Fruit fly (Drosophila melanogaster) whole organism, embryonic: ENCODE measurements around the gene Vinc.

Experiments used
- Ada2b ChIP-seq: fragments of 200-800 bp; sonication (Bioruptor generic); IDR thresholded peaks from 2 replicates; pipeline ENCODE4 v1.3.6; 2022; ENCODE audit warnings: missing biosample characterization, missing genetic modification characterization
- Atf3 ChIP-seq: fragments of 200-800 bp; sonication (Bioruptor generic); optimal IDR thresholded peaks from 3 replicates; lab custom pipeline; 2016; ENCODE audit warnings: missing biosample characterization, missing genetic modification characterization
- Awh ChIP-seq: fragments of 200-800 bp; sonication (Bioruptor generic); IDR thresholded peaks from 2 replicates; pipeline ENCODE4, ENCODE4 v1.3.6; 2022; ENCODE audit warnings: missing biosample characterization, missing genetic modification characterization
- CG10366 ChIP-seq: fragments of 200-800 bp; sonication (Bioruptor generic); IDR thresholded peaks from 2 replicates; pipeline ENCODE4 v1.3.6; 2022; ENCODE audit warnings: missing biosample characterization, missing genetic modification characterization
- CG11247 ChIP-seq: fragments of 200-800 bp; sonication (Bioruptor generic); IDR thresholded peaks from 2 replicates; pipeline ENCODE4 v1.3.6; 2022; ENCODE audit warnings: missing biosample characterization, missing genetic modification characterization
- CG11560 ChIP-seq: fragments of 200-800 bp; sonication (Bioruptor generic); IDR thresholded peaks from 3 replicates; pipeline ENCODE4 v1.3.6; 2022; ENCODE audit warnings: missing biosample characterization, missing genetic modification characterization
- CG12155 ChIP-seq: fragments of 200-800 bp; sonication (Bioruptor generic); optimal IDR thresholded peaks from 3 replicates; lab custom pipeline; 2016; ENCODE audit warnings: missing biosample characterization, missing genetic modification characterization
- CG13123 ChIP-seq: fragments of 200-800 bp; sonication (Bioruptor generic); optimal IDR thresholded peaks from 2 replicates; lab custom pipeline; 2016; ENCODE audit warnings: missing biosample characterization, missing genetic modification characterization
- CG14014 ChIP-seq: fragments of 200-800 bp; sonication (Bioruptor generic); IDR thresholded peaks from 2 replicates; pipeline ENCODE4 v1.3.6; 2022; ENCODE audit warnings: missing biosample characterization, missing genetic modification characterization
- CG15514 ChIP-seq: fragments of 200-800 bp; sonication (Bioruptor generic); optimal IDR thresholded peaks from 3 replicates; lab custom pipeline; 2017; ENCODE audit warnings: missing biosample characterization, missing genetic modification characterization, mild to moderate bottlenecking, moderate library complexity, missing genetic modification reagents
- CG16813 ChIP-seq: fragments of 200-800 bp; sonication (Bioruptor generic); IDR thresholded peaks from 3 replicates; pipeline ENCODE4 v1.3.6; 2022; ENCODE audit warnings: missing biosample characterization, missing genetic modification characterization; ENCODE audit not compliant: partially characterized antibody
- CG17612 ChIP-seq: fragments of 200-800 bp; sonication (Bioruptor generic); IDR thresholded peaks from 2 replicates; pipeline ENCODE4 v1.3.6; 2022; ENCODE audit warnings: missing biosample characterization, missing genetic modification characterization
- CG17912 ChIP-seq: fragments of 200-800 bp; sonication (Bioruptor generic); optimal IDR thresholded peaks from 2 replicates; lab custom pipeline; 2018; ENCODE audit warnings: missing biosample characterization, mild to moderate bottlenecking, missing genetic modification characterization
- CG18262 ChIP-seq: fragments of 200-800 bp; optimal IDR thresholded peaks from 3 replicates; lab custom pipeline; 2019; ENCODE audit warnings: missing biosample characterization, mild to moderate bottlenecking, missing genetic modification characterization, moderate library complexity
- CG18599 ChIP-seq: fragments of 200-800 bp; sonication (Bioruptor generic); optimal IDR thresholded peaks from 3 replicates; lab custom pipeline; 2017; ENCODE audit warnings: missing biosample characterization, missing genetic modification characterization, mild to moderate bottlenecking, moderate library complexity, missing genetic modification reagents
- CG2120 ChIP-seq: fragments of 200-800 bp; sonication (Bioruptor generic); optimal IDR thresholded peaks from 3 replicates; lab custom pipeline; 2016; ENCODE audit warnings: missing biosample characterization, missing genetic modification characterization
- CG2875 ChIP-seq: fragments of 200-800 bp; sonication (Bioruptor generic); optimal IDR thresholded peaks from 2 replicates; lab custom pipeline; 2017; ENCODE audit warnings: missing biosample characterization, mild to moderate bottlenecking, missing genetic modification characterization, missing genetic modification reagents
- CG31224 ChIP-seq: fragments of 200-800 bp; sonication (Bioruptor generic); IDR thresholded peaks from 2 replicates; pipeline ENCODE4 v1.3.6; 2022; ENCODE audit warnings: missing biosample characterization, missing genetic modification characterization
- CG32772 ChIP-seq: fragments of 200-800 bp; sonication (Bioruptor generic); IDR thresholded peaks from 2 replicates; pipeline ENCODE4 v1.3.6; 2022; ENCODE audit warnings: missing biosample characterization, missing genetic modification characterization
- CG3726 ChIP-seq: fragments of 200-800 bp; sonication (Bioruptor generic); IDR thresholded peaks from 3 replicates; pipeline ENCODE4, ENCODE4 v1.3.6; 2022; ENCODE audit warnings: missing biosample characterization, missing genetic modification characterization
- CG4328 ChIP-seq: fragments of 200-800 bp; sonication (Bioruptor generic); optimal IDR thresholded peaks from 3 replicates; lab custom pipeline; 2017; ENCODE audit warnings: missing biosample characterization, missing genetic modification reagents, missing genetic modification characterization
- CG4617 ChIP-seq: fragments of 200-800 bp; sonication (Bioruptor generic); optimal IDR thresholded peaks from 3 replicates; lab custom pipeline; 2016; ENCODE audit warnings: missing biosample characterization, missing genetic modification characterization, borderline replicate concordance
- CG6654 ChIP-seq: fragments of 200-800 bp; sonication (Bioruptor generic); optimal IDR thresholded peaks from 2 replicates; lab custom pipeline; 2017; ENCODE audit warnings: missing biosample characterization, mild to moderate bottlenecking, missing genetic modification characterization
- CG6683 ChIP-seq: fragments of 200-800 bp; sonication (Bioruptor generic); optimal IDR thresholded peaks from 2 replicates; lab custom pipeline; 2017; ENCODE audit warnings: missing biosample characterization, mild to moderate bottlenecking, missing genetic modification characterization, missing genetic modification reagents
- CG6689 ChIP-seq: fragments of 200-800 bp; sonication (Bioruptor generic); IDR thresholded peaks from 2 replicates; pipeline ENCODE4 v1.3.6; 2022; ENCODE audit warnings: missing biosample characterization, missing genetic modification characterization
- CG7745 ChIP-seq: fragments of 200-800 bp; sonication (Bioruptor generic); optimal IDR thresholded peaks from 2 replicates; lab custom pipeline; 2018; ENCODE audit warnings: missing biosample characterization, mild to moderate bottlenecking, missing genetic modification characterization, moderate library complexity
- CG9876 ChIP-seq: fragments of 200-800 bp; sonication (Bioruptor generic); optimal IDR thresholded peaks from 2 replicates; lab custom pipeline; 2016; ENCODE audit warnings: missing biosample characterization, missing genetic modification characterization
- Dip2 ChIP-seq: fragments of 200-800 bp; sonication (Bioruptor generic); IDR thresholded peaks from 2 replicates; pipeline ENCODE4 v1.3.6; 2022; ENCODE audit warnings: missing biosample characterization, missing genetic modification characterization
- E2f1 ChIP-seq: fragments of 200-800 bp; sonication (Bioruptor generic); IDR thresholded peaks from 2 replicates; pipeline ENCODE4 v1.3.6; 2022; ENCODE audit warnings: missing biosample characterization, missing genetic modification characterization
- ERR ChIP-seq: fragments of 200-800 bp; sonication (Bioruptor generic); optimal IDR thresholded peaks from 2 replicates; lab custom pipeline; 2016; ENCODE audit warnings: missing biosample characterization, missing genetic modification characterization
- Fer2 ChIP-seq: fragments of 200-800 bp; sonication (Bioruptor generic); optimal IDR thresholded peaks from 2 replicates; lab custom pipeline; 2018; ENCODE audit warnings: missing biosample characterization, mild to moderate bottlenecking, missing genetic modification characterization, moderate library complexity
- HHEX ChIP-seq: fragments of 200-800 bp; sonication (Bioruptor generic); optimal IDR thresholded peaks from 3 replicates; lab custom pipeline; 2017; ENCODE audit warnings: missing biosample characterization, mild to moderate bottlenecking, missing genetic modification characterization, missing genetic modification reagents
- Hr51 ChIP-seq, 2 experiments: fragments of 200-800 bp; sonication (Bioruptor generic); optimal IDR thresholded peaks; 2 replicates in 1 of 2; 3 replicates in 1 of 2; lab custom pipeline; 2016 to 2018; ENCODE audit warnings: missing biosample characterization in 2 of 2, missing genetic modification characterization in 2 of 2, mild to moderate bottlenecking in 1 of 2, moderate library complexity in 1 of 2
- Optix ChIP-seq: fragments of 200-800 bp; sonication (Bioruptor generic); IDR thresholded peaks from 3 replicates; pipeline ENCODE4 v1.3.6; 2022; ENCODE audit warnings: missing biosample characterization, missing genetic modification characterization
- Taf1 ChIP-seq: fragments of 200-800 bp; sonication (Bioruptor generic); IDR thresholded peaks from 2 replicates; pipeline ENCODE4 v1.3.6; 2022; ENCODE audit warnings: missing biosample characterization, missing genetic modification characterization
- YL-1 ChIP-seq: fragments of 200-800 bp; sonication (Bioruptor generic); optimal IDR thresholded peaks from 3 replicates; lab custom pipeline; 2017; ENCODE audit warnings: missing biosample characterization, mild to moderate bottlenecking, missing genetic modification characterization
- ab ChIP-seq: fragments of 200-800 bp; sonication (Bioruptor generic); optimal IDR thresholded peaks from 2 replicates; lab custom pipeline; 2016; ENCODE audit warnings: missing biosample characterization, missing genetic modification characterization
- al ChIP-seq: fragments of 200-800 bp; sonication (Bioruptor generic); IDR thresholded peaks from 2 replicates; pipeline ENCODE4 v1.3.6; 2022; ENCODE audit warnings: missing biosample characterization, missing genetic modification characterization
- bab2 ChIP-seq: fragments of 200-800 bp; sonication (Bioruptor generic); optimal IDR thresholded peaks from 2 replicates; lab custom pipeline; 2016; ENCODE audit warnings: missing biosample characterization, missing genetic modification characterization
- cas ChIP-seq: fragments of 200-800 bp; sonication (Bioruptor generic); IDR thresholded peaks from 2 replicates; pipeline ENCODE4 v1.3.6; 2022; ENCODE audit warnings: missing biosample characterization, missing genetic modification characterization
- dm ChIP-seq: fragments of 200-800 bp; sonication (Bioruptor generic); optimal IDR thresholded peaks from 3 replicates; lab custom pipeline; 2016; ENCODE audit warnings: missing biosample characterization, missing genetic modification characterization
- eyg ChIP-seq: fragments of 200-800 bp; sonication (Bioruptor generic); optimal IDR thresholded peaks from 3 replicates; lab custom pipeline; 2016; ENCODE audit warnings: missing biosample characterization, missing genetic modification characterization
- inv ChIP-seq: fragments of 200-800 bp; sonication (Bioruptor generic); IDR thresholded peaks from 2 replicates; pipeline ENCODE4 v1.3.6; 2022; ENCODE audit warnings: missing biosample characterization, missing genetic modification characterization; ENCODE audit not compliant: partially characterized antibody
- mld ChIP-seq: fragments of 200-800 bp; sonication (Bioruptor generic); IDR thresholded peaks from 3 replicates; pipeline ENCODE4 v1.3.6; 2022; ENCODE audit warnings: missing biosample characterization, missing genetic modification characterization; ENCODE audit not compliant: partially characterized antibody
- p53 ChIP-seq: fragments of 200-800 bp; sonication (Bioruptor generic); optimal IDR thresholded peaks from 2 replicates; lab custom pipeline; 2016; ENCODE audit warnings: missing biosample characterization, missing genetic modification characterization
- pho ChIP-seq: fragments of 200-800 bp; sonication (Bioruptor generic); optimal IDR thresholded peaks from 2 replicates; lab custom pipeline; 2016; ENCODE audit warnings: missing biosample characterization, missing genetic modification characterization
- run ChIP-seq: fragments of 200-800 bp; sonication (Bioruptor generic); optimal IDR thresholded peaks from 3 replicates; lab custom pipeline; 2018; ENCODE audit warnings: missing biosample characterization, mild to moderate bottlenecking, missing genetic modification characterization
- sens-2 ChIP-seq: fragments of 200-800 bp; sonication (Bioruptor generic); IDR thresholded peaks from 2 replicates; pipeline ENCODE4 v1.3.6; 2022; ENCODE audit warnings: missing biosample characterization, missing genetic modification characterization
- sob ChIP-seq: fragments of 200-800 bp; sonication (Bioruptor generic); IDR thresholded peaks from 2 replicates; pipeline ENCODE4 v1.3.6; 2022; ENCODE audit warnings: missing biosample characterization, missing genetic modification characterization
- unpg ChIP-seq: fragments of 200-800 bp; sonication (Bioruptor generic); optimal IDR thresholded peaks from 3 replicates; lab custom pipeline; 2018; ENCODE audit warnings: missing biosample characterization, mild to moderate bottlenecking, missing genetic modification characterization, moderate library complexity
- zfh1 ChIP-seq: fragments of 200-800 bp; sonication (Bioruptor generic); IDR thresholded peaks from 3 replicates; pipeline ENCODE4 v1.3.6; 2022; ENCODE audit warnings: missing biosample characterization, missing genetic modification characterization

Gene Vinc

dm6 chrX:2270557-2270930 is 48.2 kb upstream of the Vinc start, which contains the start of gene CG2924 (continued):
- TF ChIP-seq YL-1 (GFP tag; lab: Kevin White, UChicago) (peak; percentile 43), inv (GFP tag; lab: Robert Waterston, UW) (peak; percentile 100), CG10366 (GFP tag; lab: Robert Waterston, UW) (peak; percentile 49), ab (GFP tag; lab: Kevin White, UChicago) (peak; percentile 56), CG16813 (GFP tag; lab: Robert Waterston, UW) (peak; percentile 100), HHEX (GFP tag; lab: Kevin White, UChicago) (no peak), CG6683 (GFP tag; lab: Kevin White, UChicago) (peak; percentile 15), sob (peak; percentile 81), CG7745 (tag; lab: Kevin White, UChicago) (no peak), E2f1 (GFP tag; lab: Robert Waterston, UW) (no peak), CG2875 (GFP tag; lab: Kevin White, UChicago) (no peak), CG4328 (GFP tag; lab: Kevin White, UChicago) (no peak), CG18599 (GFP tag; lab: Kevin White, UChicago) (peak; percentile 59), CG15514 (GFP tag; lab: Kevin White, UChicago) (peak; percentile 93), CG13123 (no peak), zfh1 (GFP tag; lab: Robert Waterston, UW) (peak; percentile 72; the same call in 2 of the 3 replicates), CG11247 (peak; percentile 59; the same call in 1 of the 2 replicates), Taf1 (GFP tag; lab: Robert Waterston, UW) (no peak), al (GFP tag; lab: Robert Waterston, UW) (peak; percentile 39), CG6654 (no peak), dm (GFP tag; lab: Kevin White, UChicago) (peak; percentile 59), CG2120 (GFP tag; lab: Kevin White, UChicago) (peak; percentile 84), run (tag; lab: Kevin White, UChicago) (peak; percentile 9), CG9876 (GFP tag; lab: Kevin White, UChicago) (peak; percentile 59), bab2 (GFP tag; lab: Kevin White, UChicago) (peak; percentile 67), Hr51 (GFP tag; optimal IDR thresholded peaks at IDR 0.05; lab: Kevin White, UChicago) (peak; percentile 2 to 63), ERR (GFP tag; lab: Kevin White, UChicago) (peak; percentile 66), cas (peak; percentile 56; the same call in 1 of the 2 replicates), p53 (GFP tag; lab: Kevin White, UChicago) (peak; percentile 90), CG11560 (tag; lab: Robert Waterston, UW) (peak; percentile 76; the same call in 2 of the 3 replicates), CG3726 (GFP tag; lab: Robert Waterston, UW) (no peak), CG32772 (GFP tag; lab: Robert Waterston, UW) (0 out of 2 replicates have a peak, but pooled peaks have one; percentile 24), mld (peak; percentile 99), CG12155 (GFP tag; lab: Kevin White, UChicago) (peak; percentile 73), Fer2 (peak; percentile 4), CG4617 (GFP tag; lab: Kevin White, UChicago) (peak; percentile 78), CG17912 (no peak), Atf3 (GFP tag; lab: Kevin White, UChicago) (no peak), Optix (GFP tag; lab: Robert Waterston, UW) (no peak), eyg (GFP tag; lab: Kevin White, UChicago) (peak; percentile 59), sens-2 (GFP tag; lab: Robert Waterston, UW) (no peak), Ada2b (GFP tag; lab: Robert Waterston, UW) (no peak), CG18262 (tag; lab: Kevin White, UChicago) (no peak), pho (GFP tag; lab: Kevin White, UChicago) (peak; percentile 79), Dip2 (no peak), CG17612 (GFP tag; lab: Robert Waterston, UW) (peak; percentile 38; the same call in 1 of the 2 replicates), Awh (GFP tag; lab: Robert Waterston, UW) (no peak), CG31224 (GFP tag; lab: Robert Waterston, UW) (peak; percentile 30; the same call in 1 of the 2 replicates), unpg (GFP tag; lab: Kevin White, UChicago) (no peak), CG14014 (GFP tag; lab: Robert Waterston, UW) (0 out of 2 replicates have a peak, but pooled peaks have one; percentile 43), CG6689 (no peak)
